Worm (Caenorhabditis elegans) whole organism, early embryonic: ENCODE measurements around the gene F19H8.2.

Experiments
- B0310.2 ChIP-seq: sonication (generic microtip); optimal IDR thresholded peaks from 2 replicates; lab custom pipeline; 2016; ENCODE audit warnings: mild to moderate bottlenecking, missing genetic modification characterization, missing compliant biosample characterization
- F13C5.2 ChIP-seq: sonication (generic microtip); optimal IDR thresholded peaks from 2 replicates; lab custom pipeline; 2017; ENCODE audit warnings: mild to moderate bottlenecking, missing genetic modification characterization, inconsistent platforms, missing compliant biosample characterization
- aly-1 ChIP-seq: sonication (generic microtip); optimal IDR thresholded peaks from 2 replicates; lab custom pipeline; 2016; ENCODE audit warnings: missing genetic modification characterization, missing compliant biosample characterization
- ama-1 ChIP-seq: fragments of 150-350 bp; optimal IDR thresholded peaks from 2 replicates; lab custom pipeline; 2014
- ceh-13 ChIP-seq: fragments of 200-800 bp; sonication (Bioruptor generic); optimal IDR thresholded peaks from 2 replicates; lab custom pipeline; 2018; ENCODE audit warnings: mild to moderate bottlenecking, missing genetic modification characterization, missing compliant biosample characterization
- ceh-36 ChIP-seq: sonication (generic microtip); optimal IDR thresholded peaks from 2 replicates; lab custom pipeline; 2016; ENCODE audit warnings: missing genetic modification characterization, inconsistent platforms, missing compliant biosample characterization
- ets-7 ChIP-seq: sonication (generic microtip); optimal IDR thresholded peaks from 2 replicates; lab custom pipeline; 2016; ENCODE audit warnings: missing genotype, missing genetic modification characterization, missing compliant biosample characterization
- flt-1 ChIP-seq: fragments of 200-800 bp; sonication (Bioruptor generic); IDR thresholded peaks from 2 replicates; pipeline ENCODE4 v1.3.6; 2022; ENCODE audit warnings: missing genetic modification characterization, missing compliant biosample characterization
- hmbx-1 ChIP-seq: sonication (generic microtip); optimal IDR thresholded peaks from 2 replicates; lab custom pipeline; 2016; ENCODE audit warnings: mild to moderate bottlenecking, missing genetic modification characterization, missing compliant biosample characterization
- hmg-4 ChIP-seq: fragments of 200-800 bp; sonication (Bioruptor generic); optimal IDR thresholded peaks from 2 replicates; lab custom pipeline; 2018; ENCODE audit warnings: mild to moderate bottlenecking, missing genetic modification characterization, missing compliant biosample characterization
- hnd-1 ChIP-seq: sonication (generic microtip); optimal IDR thresholded peaks from 2 replicates; lab custom pipeline; 2016; ENCODE audit warnings: missing genetic modification characterization, missing compliant biosample characterization
- pes-1 ChIP-seq: fragments of 200-800 bp; sonication (Bioruptor generic); IDR thresholded peaks from 2 replicates; pipeline ENCODE4 v1.3.6; 2022; ENCODE audit warnings: missing genetic modification reagents, missing genetic modification characterization, missing compliant biosample characterization
- scrt-1 ChIP-seq: fragments of 200-800 bp; sonication (Bioruptor generic); IDR thresholded peaks from 2 replicates; pipeline ENCODE4 v1.3.6; 2022; ENCODE audit warnings: missing genetic modification characterization, missing compliant biosample characterization
- sea-1 ChIP-seq: fragments of 200-800 bp; sonication (Bioruptor generic); conservative IDR thresholded peaks from 2 replicates; pipeline ENCODE4 v1.3.6; 2022; ENCODE audit warnings: missing genetic modification characterization, missing compliant biosample characterization
- tbx-11 ChIP-seq: fragments of 200-800 bp; sonication (Bioruptor generic); IDR thresholded peaks from 2 replicates; pipeline ENCODE4 v1.3.6; 2022; ENCODE audit warnings: missing genetic modification characterization, missing compliant biosample characterization
- tbx-37 ChIP-seq: fragments of 200-800 bp; sonication (Bioruptor generic); conservative IDR thresholded peaks from 2 replicates; pipeline ENCODE4 v1.3.6; 2022; ENCODE audit warnings: missing genetic modification reagents, missing genetic modification characterization, missing compliant biosample characterization
- tra-4 ChIP-seq: sonication (generic microtip); optimal IDR thresholded peaks from 2 replicates; lab custom pipeline; 2017; ENCODE audit warnings: missing genetic modification characterization, missing compliant biosample characterization

F19H8.2 gene

DNA sequence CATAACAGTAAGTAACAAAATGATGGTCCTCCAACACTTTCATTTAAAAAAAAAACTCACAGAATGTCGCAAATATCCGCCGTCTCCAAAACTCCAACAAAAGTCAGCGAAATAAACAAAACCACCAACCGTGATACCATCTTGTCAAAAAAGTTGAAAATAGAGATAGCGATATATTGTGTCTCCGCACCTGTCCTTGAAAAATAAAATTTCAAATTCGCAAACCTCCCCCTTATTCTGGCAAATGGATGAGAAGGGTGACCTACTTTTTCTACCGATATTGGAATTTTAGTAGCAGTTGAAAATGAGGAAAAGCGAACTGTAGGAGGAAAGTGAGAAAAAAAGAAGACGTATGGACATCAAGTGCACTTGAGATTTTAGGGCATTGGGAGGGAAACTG, at the start of gene F19H8.2:
TSS of gene F19H8.2 (minus strand) at position 391 of the 400 bp plus-strand sequence.
- no peak for TF ChIP-seq ceh-36

DNA sequence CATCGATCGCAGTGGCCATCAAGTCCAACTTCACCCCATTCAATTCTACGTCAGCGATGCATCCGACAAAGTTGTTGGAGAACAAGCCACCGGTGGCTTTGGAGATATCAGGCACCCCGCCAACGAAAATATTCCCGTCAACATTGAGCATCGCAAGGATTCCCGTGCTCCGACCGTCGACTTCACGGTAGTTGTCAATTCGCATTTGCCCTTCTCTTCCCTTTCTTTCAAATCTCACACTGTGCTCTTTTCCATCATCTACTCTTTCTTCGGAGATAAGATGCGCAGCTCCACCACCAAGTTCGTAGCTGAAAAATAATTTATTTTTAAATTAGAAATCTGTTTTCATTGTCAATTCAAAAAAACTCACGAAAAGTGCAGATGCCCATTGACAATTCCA, 41.9 kb upstream of the F19H8.2 start:
- TF ChIP-seq pes-1 (GFP tag; lab: Robert Waterston, UW) (no peak), ceh-13 (GFP tag; lab: Kevin White, UChicago) (no peak), tra-4 (tag; lab: Kevin White, UChicago) (no peak), hnd-1 (no peak), ets-7 (tag; lab: Kevin White, UChicago) (no peak), flt-1 (GFP tag; lab: Robert Waterston, UW) (no peak), tbx-37 (no peak), hmg-4 (no peak), hmbx-1 (no peak), scrt-1 (GFP tag; lab: Robert Waterston, UW) (no peak), tbx-11 (GFP tag; lab: Robert Waterston, UW) (no peak), aly-1 (no peak), ama-1 (lab: Kevin White, UChicago) (no peak), B0310.2 (tag; lab: Kevin White, UChicago) (no peak), F13C5.2 (no peak), sea-1 (GFP tag; lab: Robert Waterston, UW) (no peak), ceh-36 (no peak)

- TF ChIP-seq ceh-36 = no peak
- TF ChIP-seq hnd-1 = no peak
- no peak for TF ChIP-seq pes-1 (GFP tag; lab: Robert Waterston, UW)
- TF ChIP-seq F13C5.2 = peak; percentile 3
- TF ChIP-seq flt-1 (GFP tag; lab: Robert Waterston, UW) = no peak
- TF ChIP-seq B0310.2 (tag; lab: Kevin White, UChicago) = no peak
Measured at ce11 chrII:14645290-14645689, 39.6 kb upstream of the F19H8.2 start.

DNA sequence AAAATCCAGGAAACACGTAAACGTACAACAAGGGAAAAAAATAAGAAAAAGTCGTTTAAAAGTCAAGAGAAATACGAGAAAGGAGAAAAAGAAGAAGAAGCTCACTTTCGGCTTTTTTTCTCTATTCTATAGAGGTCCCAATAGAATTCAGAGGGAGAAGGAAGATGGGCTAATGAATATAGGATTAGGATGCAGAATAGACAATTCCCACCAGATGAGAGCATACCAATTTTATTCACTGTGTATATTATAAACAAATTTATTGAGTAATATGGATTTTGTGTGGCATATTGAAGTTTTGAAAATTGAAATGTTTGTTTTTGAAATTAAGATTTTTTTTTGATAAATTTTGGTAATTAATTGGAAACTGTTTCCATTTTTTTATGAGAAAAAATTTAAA, 38.8 kb upstream of the F19H8.2 start:
- no peak for TF ChIP-seq B0310.2 (tag; lab: Kevin White, UChicago)
- TF ChIP-seq pes-1 (GFP tag; lab: Robert Waterston, UW) = no peak
- TF ChIP-seq hnd-1 = no peak
- TF ChIP-seq sea-1 (GFP tag; lab: Robert Waterston, UW) = no peak
- TF ChIP-seq hmbx-1 = no peak
- TF ChIP-seq aly-1 = no peak
- no peak for TF ChIP-seq hmg-4
- TF ChIP-seq ceh-13 (GFP tag; lab: Kevin White, UChicago) = no peak
- TF ChIP-seq scrt-1 (GFP tag; lab: Robert Waterston, UW) = no peak
- no peak for TF ChIP-seq F13C5.2
- no peak for TF ChIP-seq ama-1 (lab: Kevin White, UChicago)
- TF ChIP-seq tbx-37 = no peak
- TF ChIP-seq tbx-11 (GFP tag; lab: Robert Waterston, UW) = no peak
- TF ChIP-seq tra-4 (tag; lab: Kevin White, UChicago) = no peak

ce11 chrII:14643983-14644382, 38.3 kb upstream of the F19H8.2 start, which contains the start of gene atgp-2:
Gene atgp-2, minus strand, starts transcription at chrII:14644083.
- no peak for TF ChIP-seq sea-1 (GFP tag; lab: Robert Waterston, UW)
- TF ChIP-seq hmg-4 = no peak
- TF ChIP-seq pes-1 (GFP tag; lab: Robert Waterston, UW) = no peak
- TF ChIP-seq ceh-13 (GFP tag; lab: Kevin White, UChicago) = no peak
- TF ChIP-seq scrt-1 (GFP tag; lab: Robert Waterston, UW) = no peak
- no peak for TF ChIP-seq hnd-1
- no peak for TF ChIP-seq hmbx-1
- TF ChIP-seq aly-1 = no peak

- TF ChIP-seq hmg-4 (peak; percentile 29), pes-1 (GFP tag; lab: Robert Waterston, UW) (peak; percentile 70), flt-1 (GFP tag; lab: Robert Waterston, UW) (peak; percentile 39; the same call in 1 of the 2 replicates)
Measured at ce11 chrII:14641387-14641786, 35.7 kb upstream of the F19H8.2 start.

- TF ChIP-seq ama-1 (lab: Kevin White, UChicago) = no peak
- no peak for TF ChIP-seq flt-1 (GFP tag; lab: Robert Waterston, UW)
- no peak for TF ChIP-seq B0310.2 (tag; lab: Kevin White, UChicago)
- no peak for TF ChIP-seq F13C5.2
Measured at ce11 chrII:14636737-14637136, 31.1 kb upstream of the F19H8.2 start, which contains the start of gene sre-13. Gene sre-13, minus strand, starts transcription at chrII:14636837.

ce11 chrII:14635895-14636294, 30.2 kb upstream of the F19H8.2 start:
- peak; percentile 55; the same call in 1 of the 2 replicates for TF ChIP-seq tbx-11 (GFP tag; lab: Robert Waterston, UW)
- peak; percentile 65; the same call in 1 of the 2 replicates for TF ChIP-seq scrt-1 (GFP tag; lab: Robert Waterston, UW)
- TF ChIP-seq pes-1 (GFP tag; lab: Robert Waterston, UW) = peak; percentile 71
- peak; percentile 12 for TF ChIP-seq hmg-4

- TF ChIP-seq aly-1 = peak; percentile 24
- peak; percentile 28 for TF ChIP-seq hmbx-1
- TF ChIP-seq flt-1 (GFP tag; lab: Robert Waterston, UW) = peak; percentile 74
- peak; percentile 51 for TF ChIP-seq ceh-36
- TF ChIP-seq hmg-4 = peak; percentile 47
- TF ChIP-seq ceh-13 (GFP tag; lab: Kevin White, UChicago) = no peak
- TF ChIP-seq ets-7 (tag; lab: Kevin White, UChicago) = no peak
- peak; percentile 78 for TF ChIP-seq tbx-11 (GFP tag; lab: Robert Waterston, UW)
- TF ChIP-seq F13C5.2 = peak; percentile 39
- peak; percentile 6 for TF ChIP-seq tra-4 (tag; lab: Kevin White, UChicago)
- peak; percentile 87 for TF ChIP-seq scrt-1 (GFP tag; lab: Robert Waterston, UW)
- TF ChIP-seq pes-1 (GFP tag; lab: Robert Waterston, UW) = peak; percentile 88
- TF ChIP-seq B0310.2 (tag; lab: Kevin White, UChicago) = peak; percentile 34
- TF ChIP-seq ama-1 (lab: Kevin White, UChicago) = no peak
- peak; percentile 21 for TF ChIP-seq hnd-1
- TF ChIP-seq sea-1 (GFP tag; lab: Robert Waterston, UW) = peak; percentile 82
- peak; percentile 85 for TF ChIP-seq tbx-37
Measured at ce11 chrII:14635179-14635578, 29.5 kb upstream of the F19H8.2 start.
